Fruit fly (Drosophila melanogaster) whole organism, prepupa: ENCODE results near the gene CG15642.

Experiments used
- CG10631 ChIP-seq: fragments of 200-800 bp; sonication (Bioruptor generic); optimal IDR thresholded peaks from 2 replicates; lab custom pipeline; 2016; ENCODE audit warnings: missing biosample characterization, missing genetic modification characterization
- CG11762 ChIP-seq: fragments of 200-800 bp; sonication (Bioruptor generic); optimal IDR thresholded peaks from 3 replicates; lab custom pipeline; 2016; ENCODE audit warnings: missing biosample characterization, missing genetic modification characterization; ENCODE audit not compliant: insufficient read depth
- CG15336 ChIP-seq: fragments of 200-800 bp; sonication (Bioruptor generic); IDR thresholded peaks from 2 replicates; pipeline ENCODE4 v1.3.6; 2022; ENCODE audit warnings: missing biosample characterization, missing genetic modification characterization
- CG1621 ChIP-seq: fragments of 200-800 bp; sonication (Bioruptor generic); optimal IDR thresholded peaks from 3 replicates; lab custom pipeline; 2018; ENCODE audit warnings: missing biosample characterization, mild to moderate bottlenecking, missing genetic modification characterization
- CG16779 ChIP-seq: fragments of 200-800 bp; sonication (Bioruptor generic); optimal IDR thresholded peaks from 3 replicates; lab custom pipeline; 2017; ENCODE audit warnings: missing biosample characterization, mild to moderate bottlenecking, missing genetic modification characterization
- CG3032 ChIP-seq: fragments of 200-800 bp; optimal IDR thresholded peaks from 2 replicates; lab custom pipeline; 2019; ENCODE audit warnings: missing biosample characterization, mild to moderate bottlenecking, missing genetic modification characterization, moderate library complexity
- CG31627 ChIP-seq: fragments of 200-800 bp; sonication (Bioruptor generic); optimal IDR thresholded peaks from 3 replicates; lab custom pipeline; 2016; ENCODE audit warnings: missing biosample characterization, missing genetic modification characterization
- CG3919 ChIP-seq: fragments of 200-800 bp; sonication (Bioruptor generic); optimal IDR thresholded peaks from 3 replicates; lab custom pipeline; 2016; ENCODE audit warnings: missing biosample characterization, missing genetic modification characterization
- CG4318 ChIP-seq: fragments of 200-800 bp; sonication (Bioruptor generic); optimal IDR thresholded peaks from 3 replicates; lab custom pipeline; 2017; ENCODE audit warnings: missing biosample characterization, mild to moderate bottlenecking, missing genetic modification characterization
- CG6163 ChIP-seq: fragments of 200-800 bp; sonication (Bioruptor generic); IDR thresholded peaks from 3 replicates; pipeline ENCODE4 v1.3.6; 2022; ENCODE audit warnings: missing biosample characterization, missing genetic modification characterization
- CG6808 ChIP-seq: fragments of 200-800 bp; sonication (Bioruptor generic); optimal IDR thresholded peaks from 3 replicates; lab custom pipeline; 2017; ENCODE audit warnings: missing biosample characterization, missing genetic modification characterization, mild to moderate bottlenecking, moderate library complexity, missing genetic modification reagents
- CG7368 ChIP-seq: fragments of 200-800 bp; sonication (Bioruptor generic); optimal IDR thresholded peaks from 3 replicates; lab custom pipeline; 2016; ENCODE audit warnings: missing biosample characterization, missing genetic modification characterization
- CG8632 ChIP-seq: fragments of 200-800 bp; sonication (Bioruptor generic); optimal IDR thresholded peaks from 3 replicates; lab custom pipeline; 2016; ENCODE audit warnings: missing biosample characterization, missing genetic modification characterization
- Ets21C ChIP-seq: fragments of 200-800 bp; sonication (Bioruptor generic); optimal IDR thresholded peaks from 3 replicates; lab custom pipeline; 2016; ENCODE audit warnings: missing biosample characterization, missing genetic modification characterization
- Ets96B ChIP-seq: fragments of 200-800 bp; optimal IDR thresholded peaks from 2 replicates; lab custom pipeline; 2019; ENCODE audit warnings: missing biosample characterization, mild to moderate bottlenecking, missing genetic modification characterization, moderate library complexity
- Gug ChIP-seq: fragments of 200-800 bp; sonication (Bioruptor generic); IDR thresholded peaks from 2 replicates; pipeline ENCODE4 v1.3.6; 2022; ENCODE audit warnings: missing biosample characterization, missing genetic modification characterization
- Lpt ChIP-seq: fragments of 200-800 bp; sonication (Bioruptor generic); optimal IDR thresholded peaks from 3 replicates; lab custom pipeline; 2016; ENCODE audit warnings: missing biosample characterization, missing genetic modification characterization
- OdsH ChIP-seq: fragments of 200-800 bp; sonication (Bioruptor generic); optimal IDR thresholded peaks from 3 replicates; lab custom pipeline; 2016; ENCODE audit warnings: missing biosample characterization, missing genetic modification characterization
- Sox14 ChIP-seq: fragments of 200-800 bp; sonication (Bioruptor generic); optimal IDR thresholded peaks from 3 replicates; lab custom pipeline; 2016; ENCODE audit warnings: missing biosample characterization, missing genetic modification characterization
- achi ChIP-seq: fragments of 200-800 bp; sonication (Bioruptor generic); optimal IDR thresholded peaks from 3 replicates; lab custom pipeline; 2016; ENCODE audit warnings: missing biosample characterization, missing genetic modification characterization
- acj6 ChIP-seq: fragments of 200-800 bp; sonication (Bioruptor generic); optimal IDR thresholded peaks from 3 replicates; lab custom pipeline; 2016; ENCODE audit warnings: missing biosample characterization, missing genetic modification characterization
- dsx ChIP-seq: fragments of 200-800 bp; optimal IDR thresholded peaks from 3 replicates; lab custom pipeline; 2019; ENCODE audit warnings: missing biosample characterization, mild to moderate bottlenecking, missing genetic modification characterization, moderate library complexity; ENCODE audit not compliant: poor library complexity, severe bottlenecking
- eg ChIP-seq: fragments of 200-800 bp; sonication (Bioruptor generic); IDR thresholded peaks from 3 replicates; pipeline ENCODE4 v1.3.6; 2022; ENCODE audit warnings: missing biosample characterization, missing genetic modification characterization
- esn ChIP-seq: fragments of 200-800 bp; sonication (Bioruptor generic); optimal IDR thresholded peaks from 2 replicates; lab custom pipeline; 2016; ENCODE audit warnings: missing biosample characterization, mild to moderate bottlenecking, missing genetic modification characterization, moderate library complexity
- fd85E ChIP-seq: fragments of 200-800 bp; sonication (Bioruptor generic); optimal IDR thresholded peaks from 3 replicates; lab custom pipeline; 2016; ENCODE audit warnings: missing biosample characterization, missing genetic modification characterization
- fkh ChIP-seq: fragments of 200-800 bp; sonication (Bioruptor generic); optimal IDR thresholded peaks from 3 replicates; lab custom pipeline; 2017; ENCODE audit warnings: missing biosample characterization, mild to moderate bottlenecking, missing genetic modification characterization, moderate library complexity
- net ChIP-seq: fragments of 200-800 bp; sonication (Bioruptor generic); optimal IDR thresholded peaks from 3 replicates; lab custom pipeline; 2016; ENCODE audit warnings: missing biosample characterization, missing genetic modification characterization
- spab ChIP-seq: fragments of 200-800 bp; sonication (Bioruptor generic); optimal IDR thresholded peaks from 2 replicates; lab custom pipeline; 2017; ENCODE audit warnings: missing biosample characterization, mild to moderate bottlenecking, missing genetic modification characterization, missing genetic modification reagents
- svp ChIP-seq: fragments of 200-800 bp; sonication (Bioruptor generic); peaks from one replicate; lab custom pipeline; 2016; ENCODE audit warnings: missing biosample characterization, missing genetic modification characterization
- topi ChIP-seq: fragments of 200-800 bp; sonication (Bioruptor generic); optimal IDR thresholded peaks from 3 replicates; lab custom pipeline; 2016; ENCODE audit warnings: missing biosample characterization, missing genetic modification characterization
- vri ChIP-seq: fragments of 200-800 bp; sonication (Bioruptor generic); optimal IDR thresholded peaks from 3 replicates; lab custom pipeline; 2016; ENCODE audit warnings: missing biosample characterization, mild to moderate bottlenecking, missing genetic modification characterization

CG15642 gene

DNA sequence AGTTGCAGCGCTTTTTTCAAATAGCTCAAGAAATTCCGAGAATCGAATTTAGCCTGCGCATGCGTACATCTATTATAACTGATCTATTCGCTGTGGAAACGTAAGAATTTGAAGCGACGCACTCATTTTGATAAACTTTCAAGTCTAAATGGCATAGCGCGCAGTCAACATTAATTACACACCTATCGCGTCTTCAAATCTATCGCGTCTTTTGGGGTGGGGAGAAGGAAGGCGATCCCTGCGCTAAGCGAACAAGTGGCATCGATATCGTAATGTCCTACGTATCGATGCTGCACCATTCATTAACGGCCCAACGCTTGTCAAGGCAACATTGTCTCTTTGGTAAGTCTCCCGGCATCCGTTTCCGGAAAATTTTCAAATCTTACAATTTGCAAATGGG is 8.2 kb upstream of the CG15642 start, which contains the start of gene CG6324:
Gene CG6324, plus strand, starts transcription at position 301 of the 400 bp plus-strand sequence.
- TF ChIP-seq CG31627 (GFP tag; lab: Kevin White, UChicago) = no peak
- no peak for TF ChIP-seq CG8632
- TF ChIP-seq dsx (GFP tag; lab: Kevin White, UChicago) = peak; percentile 7
- TF ChIP-seq OdsH (GFP tag; lab: Kevin White, UChicago) = no peak
- TF ChIP-seq vri = no peak
- no peak for TF ChIP-seq esn (GFP tag; lab: Kevin White, UChicago)
- TF ChIP-seq, all 60 proteins: peak for 1

dm6 chrX:15475367-15475789 is 7.8 kb upstream of the CG15642 start, which contains the start of gene mh:
Gene mh, minus strand, starts transcription at chrX:15475400.
- TF ChIP-seq eg (GFP tag; lab: Robert Waterston, UW) (0 out of 3 replicates have a peak, but pooled peaks have one; percentile 22), Sox14 (no peak)

DNA sequence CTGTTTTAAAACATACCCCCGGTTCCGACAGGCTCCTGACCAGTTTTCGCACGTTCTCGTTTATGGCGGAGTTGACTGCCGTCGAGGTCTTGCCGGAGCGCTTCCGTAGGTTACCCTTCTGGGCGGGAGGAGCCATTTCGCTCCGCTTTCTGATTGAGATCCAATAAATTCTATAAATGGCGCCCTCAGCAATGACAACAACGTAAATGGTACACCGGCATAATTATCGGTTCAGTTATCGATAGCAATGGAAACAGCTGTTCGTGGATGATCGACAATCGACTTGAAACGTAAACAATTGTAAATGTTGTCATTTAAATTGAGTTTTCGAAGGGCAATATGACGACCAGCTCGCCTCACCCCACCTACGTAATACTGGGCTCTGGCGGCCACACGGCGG is 4.3 kb upstream of the CG15642 start, which contains the start of the genes Grip128 and Alg14:
Gene Grip128, minus strand, starts transcription at position 216 of the 400 bp plus-strand sequence.
Gene Alg14, plus strand, starts transcription at position 261 of the 400 bp plus-strand sequence.
- no peak for TF ChIP-seq achi (GFP tag; lab: Kevin White, UChicago)
- TF ChIP-seq CG10631 = no peak
- TF ChIP-seq CG7368 (GFP tag; lab: Kevin White, UChicago) = no peak
- TF ChIP-seq acj6 (GFP tag; lab: Kevin White, UChicago) = no peak
- no peak for TF ChIP-seq esn (GFP tag; lab: Kevin White, UChicago)
- no peak for TF ChIP-seq CG16779 (tag; lab: Kevin White, UChicago)
- TF ChIP-seq CG4318 = no peak
- TF ChIP-seq Lpt = no peak
- TF ChIP-seq CG6163 (GFP tag; lab: Robert Waterston, UW) = no peak
- TF ChIP-seq CG15336 = no peak
- TF ChIP-seq svp (GFP tag; lab: Kevin White, UChicago) = no peak
- no peak for TF ChIP-seq net (GFP tag; lab: Kevin White, UChicago)
- no peak for TF ChIP-seq CG3032
- TF ChIP-seq fkh (GFP tag; lab: Kevin White, UChicago) = no peak
- no peak for TF ChIP-seq CG11762 (GFP tag; lab: Kevin White, UChicago)
- TF ChIP-seq, all 60 proteins: peak for 0

DNA sequence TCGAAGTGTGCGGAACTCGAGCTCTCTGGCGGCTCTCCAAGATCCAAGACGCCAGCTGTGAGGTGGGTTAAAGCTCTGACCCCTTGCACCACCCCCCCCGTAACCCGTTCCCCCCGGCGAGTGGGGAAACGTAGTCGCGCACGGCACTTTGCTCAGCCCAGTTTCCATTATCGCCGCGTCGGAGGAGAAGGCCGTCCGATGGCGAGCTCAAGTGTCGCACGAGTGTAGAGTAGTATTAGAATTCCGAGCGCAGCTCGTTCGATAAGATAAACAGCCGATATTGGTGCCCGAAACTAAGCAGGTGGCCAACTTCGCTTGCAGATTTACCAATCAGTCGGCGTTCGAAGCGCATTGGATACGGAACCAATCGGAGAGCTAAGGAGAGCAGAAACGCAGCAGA is 2.1 kb downstream of the CG15642 start:
- no peak for TF ChIP-seq CG3919 (GFP tag; lab: Kevin White, UChicago)
- TF ChIP-seq CG6163 (GFP tag; lab: Robert Waterston, UW) = peak; percentile 39; the same call in 1 of the 3 replicates
- peak; percentile 80 for TF ChIP-seq CG1621 (tag; lab: Kevin White, UChicago)
- no peak for TF ChIP-seq Ets96B (tag; lab: Kevin White, UChicago)
- no peak for TF ChIP-seq fd85E (GFP tag; lab: Kevin White, UChicago)
- TF ChIP-seq Gug (GFP tag; lab: Robert Waterston, UW) = no peak
- TF ChIP-seq vri = no peak
- peak; percentile 37; the same call in 1 of the 3 replicates for TF ChIP-seq eg (GFP tag; lab: Robert Waterston, UW)

DNA sequence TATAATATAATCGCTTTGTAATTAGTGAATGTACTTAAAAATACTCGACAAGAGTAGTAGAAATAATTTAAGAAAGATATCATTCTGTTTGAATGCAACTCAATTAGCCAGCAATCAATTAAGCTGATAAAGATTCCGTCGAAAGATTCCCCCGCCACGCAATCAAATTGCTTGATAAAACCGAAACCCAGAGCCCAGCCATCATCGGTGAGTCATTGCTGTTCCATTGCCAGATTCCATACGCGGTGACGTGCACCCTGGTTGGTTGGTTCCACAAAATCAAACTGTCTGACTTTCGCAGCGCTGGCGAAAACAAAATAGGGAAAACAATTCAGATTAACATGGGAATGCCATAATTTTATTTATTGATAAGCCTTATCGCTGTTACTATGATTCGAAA is 3.0 kb downstream of the CG15642 start:
- TF ChIP-seq CG8632 (no peak), fd85E (GFP tag; lab: Kevin White, UChicago) (no peak), Sox14 (no peak), spab (no peak), Ets96B (tag; lab: Kevin White, UChicago) (no peak), CG6163 (GFP tag; lab: Robert Waterston, UW) (no peak), CG10631 (no peak), OdsH (GFP tag; lab: Kevin White, UChicago) (no peak), svp (GFP tag; lab: Kevin White, UChicago) (no peak), net (GFP tag; lab: Kevin White, UChicago) (no peak), CG6808 (GFP tag; lab: Kevin White, UChicago) (no peak), Ets21C (GFP tag; lab: Kevin White, UChicago) (no peak), achi (GFP tag; lab: Kevin White, UChicago) (no peak), CG3032 (no peak)

- TF ChIP-seq CG6808 (GFP tag; lab: Kevin White, UChicago) (no peak), topi (GFP tag; lab: Kevin White, UChicago) (peak; percentile 2), esn (GFP tag; lab: Kevin White, UChicago) (peak; percentile 3), Sox14 (peak; percentile 15)
Observed at dm6 chrX:15462436-15462857, 5.1 kb downstream of the CG15642 start, which contains the start of the genes shtd, CG6294 and CG6299. Gene shtd, minus strand, starts transcription at chrX:15462441. Gene CG6294, plus strand, starts transcription at chrX:15462722. Gene CG6299, plus strand, starts transcription at chrX:15462722.
